Fruit fly (Drosophila melanogaster) whole organism: ENCODE results near the gene CG8289.

Experiments
- CG8478 ChIP-seq: fragments of >200 bp; optimal IDR thresholded peaks from 2 replicates; lab custom pipeline; 2018; ENCODE audit warnings: inconsistent platforms
- Dll ChIP-seq: fragments of >200 bp; optimal IDR thresholded peaks from 2 replicates; lab custom pipeline; 2017
- EcR ChIP-seq, 2 experiments: fragments of >200 bp; optimal IDR thresholded peaks; 2 replicates each; lab custom pipeline; 2017; ENCODE audit warnings: missing biosample characterization in 2 of 2, missing genetic modification characterization in 2 of 2, missing genetic modification reagents in 2 of 2
- pan ChIP-seq: fragments of >200 bp; optimal IDR thresholded peaks from 2 replicates; lab custom pipeline; 2017

dm6 chrX:17657050-17657696, 21.3 kb upstream of the CG8289 start, which contains the start of gene beta-Spec:
- TF ChIP-seq Dll (lab: Kevin White, UChicago) (no peak), CG8478 (lab: Kevin White, UChicago) (no peak), pan (no peak), EcR (GFP tag; optimal IDR thresholded peaks at IDR 0.05; lab: Kevin White, UChicago) (no peak)
